Worm (Caenorhabditis elegans) whole organism, L4 larva: ENCODE results near the gene ugt-7.

Experiments
- ZK546.5 ChIP-seq, 2 experiments: sonication (generic microtip); optimal IDR thresholded peaks; 2 replicates each; lab custom pipeline; 2017; ENCODE audit warnings: missing biosample characterization in 2 of 2, missing genetic modification characterization in 2 of 2
- ama-1 ChIP-seq: fragments of 150-350 bp; optimal IDR thresholded peaks from 2 replicates; lab custom pipeline; 2014; ENCODE audit warnings: inconsistent platforms, mixed read lengths
- duxl-1 ChIP-seq: sonication (generic microtip); optimal IDR thresholded peaks from 2 replicates; lab custom pipeline; 2016; ENCODE audit warnings: mild to moderate bottlenecking, missing genetic modification characterization, moderate library complexity, missing compliant biosample characterization; ENCODE audit not compliant: poor library complexity
- mep-1 ChIP-seq: fragments of 150-350 bp; sonication (generic microtip); optimal IDR thresholded peaks from 3 replicates; lab custom pipeline; 2014; ENCODE audit warnings: missing biosample characterization, missing genetic modification characterization
- nhr-237 ChIP-seq: sonication (generic microtip); optimal IDR thresholded peaks from 2 replicates; lab custom pipeline; 2017; ENCODE audit warnings: missing biosample characterization, missing genetic modification characterization
- nhr-76 ChIP-seq: fragments of 150-350 bp; optimal IDR thresholded peaks from 2 replicates; lab custom pipeline; 2014; ENCODE audit warnings: missing biosample characterization, missing genetic modification characterization
- zag-1 ChIP-seq: fragments of 150-350 bp; optimal IDR thresholded peaks from 2 replicates; lab custom pipeline; 2014; ENCODE audit warnings: missing biosample characterization, missing genetic modification characterization

DNA sequence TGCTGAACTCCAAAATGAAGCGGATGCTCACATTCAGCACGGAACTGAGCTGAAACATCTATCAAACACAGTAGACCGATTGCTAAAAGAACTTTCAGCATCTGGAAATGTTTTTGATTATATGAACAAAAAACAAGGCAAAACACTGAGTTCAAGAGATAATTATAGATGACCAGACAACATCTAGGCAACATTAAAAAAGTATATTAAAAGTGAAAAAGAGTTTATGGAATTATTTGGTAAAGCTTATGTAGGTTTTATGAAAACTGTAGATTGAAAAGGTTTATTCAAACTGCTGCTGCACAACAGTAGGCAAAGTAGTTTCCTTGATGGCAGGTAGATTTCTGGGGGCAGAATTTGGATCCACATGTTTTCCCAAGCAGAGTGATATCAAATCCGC, 36.0 kb upstream of the ugt-7 start, which contains the start of gene K11D12.7:
- TF ChIP-seq duxl-1 (tag; lab: Kevin White, UChicago) (no peak), ZK546.5 (tag; optimal IDR thresholded peaks at IDR 0.05; lab: Kevin White, UChicago) (no peak), zag-1 (no peak), ama-1 (lab: Kevin White, UChicago) (no peak), nhr-76 (tag; lab: Kevin White, UChicago) (no peak), mep-1 (tag; lab: Kevin White, UChicago) (no peak), nhr-237 (tag; lab: Kevin White, UChicago) (no peak)
